Worm (Caenorhabditis elegans) whole organism, L1 larva: ENCODE results near the gene F07A11.4.

ENCODE experiments used
- fkh-4 ChIP-seq: sonication (generic microtip); optimal IDR thresholded peaks from 2 replicates; lab custom pipeline; 2016; ENCODE audit warnings: missing compliant biosample characterization, missing genetic modification characterization, borderline replicate concordance
- nhr-20 ChIP-seq: sonication (generic microtip); optimal IDR thresholded peaks from 2 replicates; lab custom pipeline; 2016; ENCODE audit warnings: mild to moderate bottlenecking, missing genetic modification characterization, missing compliant biosample characterization

The F07A11.4 gene

DNA sequence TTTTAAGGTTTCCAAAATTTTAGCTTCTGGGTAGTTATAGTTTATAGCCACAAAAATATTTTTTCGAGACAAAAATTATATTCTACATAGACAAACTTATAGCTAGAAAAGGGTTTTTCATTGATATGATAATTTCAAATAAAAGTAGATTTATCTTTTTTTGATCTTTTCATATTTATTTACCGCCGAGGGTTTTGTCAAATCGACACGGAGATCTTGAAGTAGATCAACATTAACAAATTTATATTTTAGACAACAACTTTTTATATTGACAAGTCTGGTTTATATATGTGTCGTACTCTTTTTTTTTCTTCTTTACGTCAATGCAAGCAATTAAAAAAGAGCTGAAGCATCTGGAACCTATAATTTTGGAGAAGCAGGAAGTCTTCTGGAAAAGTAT, 58.0 kb downstream of the F07A11.4 start:
- TF ChIP-seq fkh-4 (peak; percentile 38), nhr-20 (tag; lab: Kevin White, UChicago) (no peak)
